Fruit fly (Drosophila melanogaster): Measurements from ENCODE around the gene Hsc70-1.

Hsc70-1 gene

DNA sequence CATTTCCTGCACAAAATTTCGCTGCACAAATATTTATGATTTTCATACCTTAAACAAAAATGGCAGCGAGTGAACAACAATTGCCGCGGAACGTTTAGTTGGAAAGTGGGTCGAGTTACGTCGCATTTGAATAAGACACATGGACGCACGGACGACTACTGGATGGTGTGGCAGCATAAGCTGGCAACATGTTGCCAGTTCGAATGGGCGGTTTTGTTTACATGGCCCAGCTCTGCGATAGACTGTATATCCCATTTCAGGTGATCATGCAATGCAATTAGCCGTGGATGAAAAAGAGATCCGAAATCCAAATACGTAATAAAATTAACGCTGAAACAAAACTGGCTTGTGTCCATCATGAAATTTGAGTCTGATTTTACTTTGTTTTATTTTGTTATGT, 17.2 kb upstream of the Hsc70-1 start:
- TF ChIP-seq D1 (tag; optimal IDR thresholded peaks at IDR 0.05) (no peak), gl (tag; optimal IDR thresholded peaks at IDR 0.05) (no peak), Pif1A (GFP tag; optimal IDR thresholded peaks at IDR 0.05) (no peak), CG8301 (tag; optimal IDR thresholded peaks at IDR 0.05) (no peak)

DNA sequence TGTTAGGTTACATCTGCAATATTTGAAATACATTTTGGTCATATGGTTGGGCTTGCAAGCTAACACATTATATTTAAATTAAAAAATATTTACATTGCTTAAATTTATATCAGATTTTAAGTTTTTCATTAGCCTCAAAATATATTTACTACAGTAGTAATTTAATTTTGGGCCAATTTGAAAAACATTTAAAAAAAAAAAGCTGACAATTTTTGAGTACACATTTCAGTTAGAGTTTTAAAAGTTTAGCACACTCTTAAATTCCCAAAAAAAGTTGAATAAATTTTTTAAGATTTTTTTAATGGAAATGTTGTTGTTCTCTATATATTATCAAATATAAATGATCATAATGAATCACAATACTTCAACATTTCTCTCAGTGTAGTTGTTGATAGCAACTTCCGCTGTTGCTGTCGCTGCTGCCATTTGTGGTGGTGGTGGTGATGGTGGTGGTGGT, 16.6 kb upstream of the Hsc70-1 start:
- TF ChIP-seq CG10348 (GFP tag; IDR thresholded peaks at IDR 0.05) (no peak), Pif1A (GFP tag; optimal IDR thresholded peaks at IDR 0.05) (peak; percentile 39), Ets98B (GFP tag; IDR thresholded peaks at IDR 0.05) (peak; percentile 37; the same call in 1 of the 2 replicates), CG9948 (tag; optimal IDR thresholded peaks at IDR 0.05) (peak; percentile 63), CG17806 (tag; optimal IDR thresholded peaks at IDR 0.05) (peak; percentile 31), rn (GFP tag; IDR thresholded peaks at IDR 0.05) (no peak), gl (tag; optimal IDR thresholded peaks at IDR 0.05) (no peak), fd96Ca (GFP tag; IDR thresholded peaks at IDR 0.05) (no peak), CG4496 (GFP tag; IDR thresholded peaks at IDR 0.05) (0 out of 3 replicates have a peak, but pooled peaks have one; percentile 12), CG8159 (tag; optimal IDR thresholded peaks at IDR 0.05) (peak; percentile 57), Pif1B (GFP tag; optimal IDR thresholded peaks at IDR 0.05) (no peak), CG13204 (GFP tag; optimal IDR thresholded peaks at IDR 0.05) (no peak), CG8301 (tag; optimal IDR thresholded peaks at IDR 0.05) (peak; percentile 69), CG34367 (tag; optimal IDR thresholded peaks at IDR 0.05) (peak; percentile 15), Snoo (tag; optimal IDR thresholded peaks at IDR 0.05) (peak; percentile 19), D1 (tag; optimal IDR thresholded peaks at IDR 0.05) (peak; percentile 43), CG14655 (GFP tag; optimal IDR thresholded peaks at IDR 0.05) (peak; percentile 80), EcR (GFP tag; optimal IDR thresholded peaks at IDR 0.05) (no peak), CG12605 (GFP tag; IDR thresholded peaks at IDR 0.05) (no peak), CG32121 (GFP tag; IDR thresholded peaks at IDR 0.05) (peak; percentile 29; the same call in 1 of the 2 replicates), CG15710 (tag; optimal IDR thresholded peaks at IDR 0.05) (peak; percentile 25)

DNA sequence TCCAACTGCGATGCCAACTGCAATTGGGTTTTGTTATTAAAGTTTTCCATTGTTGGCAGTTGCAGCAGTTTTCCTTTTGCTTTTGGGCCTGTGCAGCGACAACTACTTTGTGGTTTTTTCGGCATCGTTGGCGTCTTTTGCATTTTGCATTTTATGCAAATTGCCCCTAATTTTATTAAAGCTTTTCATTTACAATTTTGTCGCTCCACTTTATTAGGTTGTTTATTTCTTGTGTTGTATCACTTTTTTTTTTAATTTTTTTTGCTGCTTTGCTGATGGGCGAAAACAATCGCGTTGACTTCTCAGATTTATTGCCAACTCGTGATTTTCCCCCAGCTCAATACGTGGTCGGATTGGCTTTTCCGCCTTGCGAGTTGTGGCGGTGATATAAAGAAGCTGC, 16.1 kb upstream of the Hsc70-1 start:
- TF ChIP-seq Snoo (tag; optimal IDR thresholded peaks at IDR 0.05) (no peak), D1 (tag; optimal IDR thresholded peaks at IDR 0.05) (no peak), CG13204 (GFP tag; optimal IDR thresholded peaks at IDR 0.05) (no peak), CG14655 (GFP tag; optimal IDR thresholded peaks at IDR 0.05) (no peak), CG9948 (tag; optimal IDR thresholded peaks at IDR 0.05) (no peak), EcR (GFP tag; optimal IDR thresholded peaks at IDR 0.05) (no peak), fd96Ca (GFP tag; IDR thresholded peaks at IDR 0.05) (no peak), CG34367 (tag; optimal IDR thresholded peaks at IDR 0.05) (no peak), Ets98B (GFP tag; IDR thresholded peaks at IDR 0.05) (no peak), CG12605 (GFP tag; IDR thresholded peaks at IDR 0.05) (no peak), rn (GFP tag; IDR thresholded peaks at IDR 0.05) (no peak)

DNA sequence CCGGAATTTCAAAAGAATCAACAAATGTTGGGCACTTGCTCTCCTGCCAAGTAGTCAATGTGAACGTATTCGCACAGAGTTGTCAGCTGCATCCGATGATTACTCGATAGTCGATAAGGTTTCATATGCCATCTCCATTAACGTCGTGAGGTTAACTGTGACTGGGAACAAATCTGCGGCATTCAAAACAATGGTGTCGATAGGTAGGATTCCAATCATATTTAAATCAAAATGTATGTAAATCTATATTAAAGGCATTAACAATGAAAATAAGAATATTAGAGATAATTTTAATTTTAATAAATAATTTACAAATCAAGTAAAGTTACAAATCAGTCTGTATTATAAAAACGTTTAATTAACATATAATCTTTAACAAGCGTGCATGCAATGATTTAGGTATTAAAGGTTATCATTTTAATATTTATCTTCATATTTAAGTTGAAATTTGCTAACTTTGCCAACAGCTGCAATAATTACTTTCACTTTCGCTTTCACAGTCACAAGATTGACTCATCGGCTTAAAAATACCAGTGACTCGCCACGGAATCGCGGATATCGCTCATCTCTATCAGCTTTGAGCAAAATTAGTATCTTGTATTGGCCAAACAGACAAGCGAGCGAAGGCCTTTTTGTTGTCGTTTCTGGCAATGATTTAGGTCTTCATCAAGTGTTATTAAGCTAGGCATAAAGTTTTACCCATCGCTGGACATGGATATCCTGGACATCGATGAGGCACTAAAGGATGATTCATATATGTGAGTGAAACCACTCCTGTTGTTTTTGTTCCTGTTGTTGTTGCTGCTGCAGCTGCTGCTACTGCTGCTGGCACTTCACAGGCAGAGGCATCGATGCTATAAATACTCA, 9.0 kb upstream of the Hsc70-1 start, which contains the start of the genes Meics, Nxf3 and ssp2:
Meics (minus strand) TSS at position 68 of the 867 bp plus-strand sequence.
Nxf3 (plus strand) TSS at position 569 of the 867 bp plus-strand sequence.
ssp2 (plus strand) TSS at position 569 of the 867 bp plus-strand sequence.
- TF ChIP-seq CG4496 (GFP tag; IDR thresholded peaks at IDR 0.05): peak; percentile 30; the same call in 1 of the 3 replicates
- TF ChIP-seq Pif1B (GFP tag; optimal IDR thresholded peaks at IDR 0.05): no peak

DNA sequence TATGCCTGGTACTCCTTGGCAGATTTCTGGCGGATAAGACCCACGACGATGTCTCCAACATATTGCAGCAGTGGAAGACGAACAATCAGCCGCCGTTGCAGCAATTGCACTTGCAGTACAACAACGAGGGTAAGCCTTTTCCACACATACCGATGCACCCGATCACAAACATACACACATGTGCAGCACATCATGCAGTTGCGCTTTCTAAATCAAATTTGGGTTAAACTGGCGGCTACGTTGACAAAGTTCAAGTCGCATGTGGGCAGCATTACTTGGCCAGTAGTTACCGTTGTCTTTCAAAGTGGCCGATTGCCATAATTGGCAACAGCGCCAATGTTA, 8.4 kb upstream of the Hsc70-1 start:
- TF ChIP-seq CG15710 (tag; optimal IDR thresholded peaks at IDR 0.05) (no peak), Pif1A (GFP tag; optimal IDR thresholded peaks at IDR 0.05) (no peak), D1 (tag; optimal IDR thresholded peaks at IDR 0.05) (no peak), CG10348 (GFP tag; IDR thresholded peaks at IDR 0.05) (no peak), CG13204 (GFP tag; optimal IDR thresholded peaks at IDR 0.05) (no peak), CG14655 (GFP tag; optimal IDR thresholded peaks at IDR 0.05) (no peak), fd96Ca (GFP tag; IDR thresholded peaks at IDR 0.05) (no peak), CG8159 (tag; optimal IDR thresholded peaks at IDR 0.05) (no peak), CG17806 (tag; optimal IDR thresholded peaks at IDR 0.05) (no peak), CG12605 (GFP tag; IDR thresholded peaks at IDR 0.05) (no peak), rn (GFP tag; IDR thresholded peaks at IDR 0.05) (no peak), CG9948 (tag; optimal IDR thresholded peaks at IDR 0.05) (no peak), Pif1B (GFP tag; optimal IDR thresholded peaks at IDR 0.05) (no peak), Ets98B (GFP tag; IDR thresholded peaks at IDR 0.05) (no peak), CG34367 (tag; optimal IDR thresholded peaks at IDR 0.05) (no peak), CG8301 (tag; optimal IDR thresholded peaks at IDR 0.05) (no peak), CG4496 (GFP tag; IDR thresholded peaks at IDR 0.05) (no peak), Snoo (tag; optimal IDR thresholded peaks at IDR 0.05) (no peak), EcR (GFP tag; optimal IDR thresholded peaks at IDR 0.05) (no peak)

DNA sequence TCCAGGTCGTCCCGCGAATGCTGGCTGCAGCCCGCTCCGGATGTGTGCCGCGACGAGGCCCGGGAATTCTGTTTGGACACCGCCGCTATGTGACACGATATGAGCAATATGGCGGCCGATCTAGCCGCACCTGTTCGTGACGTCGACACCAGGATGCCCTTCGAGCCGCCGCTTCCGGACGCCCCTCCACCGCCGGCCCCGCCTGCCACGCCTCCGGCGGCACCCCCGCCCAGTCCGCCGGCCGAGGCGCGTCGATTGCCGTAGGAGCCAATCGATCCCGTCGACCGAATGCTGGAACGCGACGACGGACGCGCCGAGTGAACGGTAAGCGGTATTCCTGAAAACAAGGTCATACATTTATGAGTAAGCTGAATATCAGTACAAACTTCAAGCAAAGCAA, 8.7 kb downstream of the Hsc70-1 start:
- TF ChIP-seq CG8301 (tag; optimal IDR thresholded peaks at IDR 0.05) (no peak), CG12605 (GFP tag; IDR thresholded peaks at IDR 0.05) (no peak), Pif1B (GFP tag; optimal IDR thresholded peaks at IDR 0.05) (no peak), CG9948 (tag; optimal IDR thresholded peaks at IDR 0.05) (no peak), CG32121 (GFP tag; IDR thresholded peaks at IDR 0.05) (no peak)

All from whole organism, pupa.